Fruit fly (Drosophila melanogaster): ENCODE results near the gene pyx.

Gene pyx

dm6 chr3L:184251-184650 lies 38.6 kb downstream of the pyx start, which contains the start of the genes CG34140, Mkp and Mtch:
Gene CG34140 (minus strand): TSS chr3L:184424.
Gene Mkp (minus strand): TSS chr3L:184540.
Gene Mtch (plus strand): TSS chr3L:184626.
- TF ChIP-seq Hr4 (GFP tag; optimal IDR thresholded peaks at IDR 0.05) = no peak
- no peak for TF ChIP-seq Ets96B (tag; optimal IDR thresholded peaks at IDR 0.05)
- TF ChIP-seq dac (GFP tag; optimal IDR thresholded peaks at IDR 0.05) = no peak
- TF ChIP-seq topi (GFP tag; optimal IDR thresholded peaks at IDR 0.05) = no peak
- TF ChIP-seq CG8319 (GFP tag; optimal IDR thresholded peaks at IDR 0.05) = peak; percentile 58
- no peak for TF ChIP-seq Eip93F (GFP tag; optimal IDR thresholded peaks at IDR 0.05)
- TF ChIP-seq eg (GFP tag; IDR thresholded peaks at IDR 0.05) = peak; percentile 78
- no peak for TF ChIP-seq Met (GFP tag; optimal IDR thresholded peaks at IDR 0.05)
- TF ChIP-seq CG9139 (GFP tag; optimal IDR thresholded peaks at IDR 0.05) = no peak
- no peak for TF ChIP-seq salr (GFP tag; optimal IDR thresholded peaks at IDR 0.05)
- TF ChIP-seq Smox (GFP tag; optimal IDR thresholded peaks at IDR 0.05) = peak; percentile 87
- TF ChIP-seq ss (GFP tag; optimal IDR thresholded peaks at IDR 0.05) = no peak
- TF ChIP-seq CG8119 (GFP tag; IDR thresholded peaks at IDR 0.05) = no peak; the same call in none of the 3 replicates
- TF ChIP-seq CG6163 (GFP tag; IDR thresholded peaks at IDR 0.05) = peak; percentile 81
- no peak for TF ChIP-seq fkh (GFP tag; optimal IDR thresholded peaks at IDR 0.05)
- TF ChIP-seq CG6792 (GFP tag; optimal IDR thresholded peaks at IDR 0.05) = peak; percentile 84
- TF ChIP-seq CG15336 (GFP tag; IDR thresholded peaks at IDR 0.05) = no peak
- TF ChIP-seq CG11902 (GFP tag; optimal IDR thresholded peaks at IDR 0.05) = peak; percentile 70
- TF ChIP-seq Eip78C (GFP tag) = no peak
- peak; percentile 88 for TF ChIP-seq Sox14 (GFP tag; optimal IDR thresholded peaks at IDR 0.05)
- peak; percentile 37; the same call in 1 of the 2 replicates for TF ChIP-seq CG11294 (GFP tag; IDR thresholded peaks at IDR 0.05)
- TF ChIP-seq vri (GFP tag; optimal IDR thresholded peaks at IDR 0.05) = no peak
- no peak for TF ChIP-seq CG6276 (GFP tag; optimal IDR thresholded peaks at IDR 0.05)
- no peak for TF ChIP-seq CG4318 (GFP tag; optimal IDR thresholded peaks at IDR 0.05)
- TF ChIP-seq CG7368 (GFP tag; optimal IDR thresholded peaks at IDR 0.05) = no peak
- TF ChIP-seq CG10669 (GFP tag; optimal IDR thresholded peaks at IDR 0.05) = no peak
- TF ChIP-seq Ets21C (GFP tag; optimal IDR thresholded peaks at IDR 0.05) = peak; percentile 81
- peak; percentile 72 for TF ChIP-seq Gug (GFP tag; IDR thresholded peaks at IDR 0.05)
- TF ChIP-seq svp (GFP tag) = peak; percentile 98
- TF ChIP-seq CG6808 (GFP tag; optimal IDR thresholded peaks at IDR 0.05) = no peak
- peak; percentile 85 for TF ChIP-seq cyc (GFP tag; optimal IDR thresholded peaks at IDR 0.05)
- TF ChIP-seq Hr39 (GFP tag; optimal IDR thresholded peaks at IDR 0.05) = no peak
- TF ChIP-seq CG6854 (GFP tag; optimal IDR thresholded peaks at IDR 0.05) = no peak
- no peak for TF ChIP-seq net (GFP tag; optimal IDR thresholded peaks at IDR 0.05)
- peak; percentile 36 for TF ChIP-seq Blimp-1 (GFP tag; optimal IDR thresholded peaks at IDR 0.05)
- peak; percentile 4 for TF ChIP-seq CG11762 (GFP tag; optimal IDR thresholded peaks at IDR 0.05; ENCODE audit: insufficient read depth)
- peak; percentile 73 for TF ChIP-seq CG34406 (GFP tag; optimal IDR thresholded peaks at IDR 0.05)
- no peak for TF ChIP-seq CG3919 (GFP tag; optimal IDR thresholded peaks at IDR 0.05)
- TF ChIP-seq spab (GFP tag; optimal IDR thresholded peaks at IDR 0.05) = no peak
- TF ChIP-seq pdm3 (GFP tag; optimal IDR thresholded peaks at IDR 0.05) = no peak
- TF ChIP-seq fd85E (GFP tag; optimal IDR thresholded peaks at IDR 0.05) = peak; percentile 53
- peak; percentile 85 for TF ChIP-seq CG10631 (GFP tag; optimal IDR thresholded peaks at IDR 0.05)
- TF ChIP-seq achi (GFP tag; optimal IDR thresholded peaks at IDR 0.05) = no peak
- peak; percentile 69 for TF ChIP-seq Hr38 (GFP tag; optimal IDR thresholded peaks at IDR 0.05)
- peak; percentile 91 for TF ChIP-seq lz (GFP tag; optimal IDR thresholded peaks at IDR 0.05)
- no peak for TF ChIP-seq Sox102F (GFP tag; optimal IDR thresholded peaks at IDR 0.05)
- TF ChIP-seq Sox15 (GFP tag; optimal IDR thresholded peaks at IDR 0.05) = peak; percentile 65
- peak; percentile 37 for TF ChIP-seq fd59A (GFP tag; optimal IDR thresholded peaks at IDR 0.05)
- peak; percentile 79 for TF ChIP-seq acj6 (GFP tag; optimal IDR thresholded peaks at IDR 0.05)
- TF ChIP-seq CG16779 (tag; optimal IDR thresholded peaks at IDR 0.05) = no peak
- peak; percentile 89 for TF ChIP-seq CG31627 (GFP tag; optimal IDR thresholded peaks at IDR 0.05)
- TF ChIP-seq Lpt (GFP tag; optimal IDR thresholded peaks at IDR 0.05) = peak; percentile 50
- TF ChIP-seq esn (GFP tag; optimal IDR thresholded peaks at IDR 0.05) = peak; percentile 90
